Fruit fly (Drosophila melanogaster) whole organism, embryonic: ENCODE results near the gene Syx18.

ENCODE experiments used
- Bgb ChIP-seq: fragments of 200-800 bp; sonication (Bioruptor generic); IDR thresholded peaks from 2 replicates; pipeline ENCODE4 v1.3.6; 2022; ENCODE audit warnings: missing biosample characterization, missing genetic modification characterization; ENCODE audit not compliant: partially characterized antibody
- CG1024 ChIP-seq: fragments of 200-800 bp; sonication (Bioruptor generic); IDR thresholded peaks from 2 replicates; pipeline ENCODE4 v1.3.6; 2022; ENCODE audit warnings: missing biosample characterization, missing genetic modification characterization
- CG10543 ChIP-seq: fragments of 200-800 bp; sonication (Bioruptor generic); optimal IDR thresholded peaks from 3 replicates; lab custom pipeline; 2017; ENCODE audit warnings: missing biosample characterization, mild to moderate bottlenecking, missing genetic modification characterization, moderate library complexity
- CG12104 ChIP-seq: fragments of 200-800 bp; sonication (Bioruptor generic); optimal IDR thresholded peaks from 3 replicates; lab custom pipeline; 2016; ENCODE audit warnings: missing biosample characterization, missing genetic modification characterization
- CG1529 ChIP-seq: fragments of 200-800 bp; sonication (Bioruptor generic); optimal IDR thresholded peaks from 3 replicates; lab custom pipeline; 2018; ENCODE audit warnings: missing biosample characterization, missing genetic modification characterization
- CG16815 ChIP-seq: fragments of 200-800 bp; sonication (Bioruptor generic); optimal IDR thresholded peaks from 3 replicates; lab custom pipeline; 2017; ENCODE audit warnings: missing biosample characterization, mild to moderate bottlenecking, missing genetic modification characterization
- CG17829 ChIP-seq: fragments of 200-800 bp; optimal IDR thresholded peaks from 2 replicates; lab custom pipeline; 2019; ENCODE audit warnings: missing biosample characterization, mild to moderate bottlenecking, missing genetic modification characterization, moderate library complexity
- CG2116 ChIP-seq: fragments of 200-800 bp; sonication (Bioruptor generic); optimal IDR thresholded peaks from 3 replicates; lab custom pipeline; 2018; ENCODE audit warnings: missing biosample characterization, mild to moderate bottlenecking, missing genetic modification characterization
- CG2129 ChIP-seq: fragments of 200-800 bp; sonication (Bioruptor generic); IDR thresholded peaks from 2 replicates; pipeline ENCODE4 v1.3.6; 2022; ENCODE audit warnings: missing biosample characterization, missing genetic modification characterization; ENCODE audit not compliant: partially characterized antibody
- CG2678 ChIP-seq: fragments of 200-800 bp; sonication (Bioruptor generic); optimal IDR thresholded peaks from 3 replicates; lab custom pipeline; 2019; ENCODE audit warnings: missing biosample characterization, mild to moderate bottlenecking, missing genetic modification characterization, moderate library complexity
- CG2712 ChIP-seq: fragments of 200-800 bp; optimal IDR thresholded peaks from 3 replicates; lab custom pipeline; 2019; ENCODE audit warnings: missing biosample characterization, mild to moderate bottlenecking, missing genetic modification characterization, moderate library complexity
- CG3281 ChIP-seq: fragments of 200-800 bp; sonication (Bioruptor generic); optimal IDR thresholded peaks from 3 replicates; lab custom pipeline; 2017; ENCODE audit warnings: missing biosample characterization, mild to moderate bottlenecking, missing genetic modification characterization
- CG34224 ChIP-seq: fragments of 200-800 bp; sonication (Bioruptor generic); IDR thresholded peaks from 3 replicates; pipeline ENCODE4 v1.3.6; 2022; ENCODE audit warnings: missing biosample characterization, missing genetic modification characterization; ENCODE audit not compliant: partially characterized antibody
- CG9437 ChIP-seq: fragments of 200-800 bp; sonication (Bioruptor generic); optimal IDR thresholded peaks from 2 replicates; lab custom pipeline; 2018; ENCODE audit warnings: missing biosample characterization, mild to moderate bottlenecking, missing genetic modification characterization
- Deaf1 ChIP-seq: fragments of 200-800 bp; optimal IDR thresholded peaks from 3 replicates; lab custom pipeline; 2019; ENCODE audit warnings: missing biosample characterization, mild to moderate bottlenecking, missing genetic modification characterization, moderate library complexity
- Dip3 ChIP-seq: fragments of 200-800 bp; sonication (Bioruptor generic); optimal IDR thresholded peaks from 3 replicates; lab custom pipeline; 2016; ENCODE audit warnings: missing biosample characterization, missing genetic modification characterization
- Jarid2 ChIP-seq: fragments of 200-800 bp; sonication (Bioruptor generic); optimal IDR thresholded peaks from 3 replicates; lab custom pipeline; 2017; ENCODE audit warnings: mild to moderate bottlenecking, missing biosample characterization, missing genetic modification reagents, missing genetic modification characterization
- NFAT ChIP-seq: fragments of 200-800 bp; sonication (Bioruptor generic); IDR thresholded peaks from 2 replicates; pipeline ENCODE4 v1.3.6; 2022; ENCODE audit warnings: missing biosample characterization, missing genetic modification characterization
- NK7.1 ChIP-seq: fragments of 200-800 bp; sonication (Bioruptor generic); optimal IDR thresholded peaks from 3 replicates; lab custom pipeline; 2016; ENCODE audit warnings: missing biosample characterization, missing genetic modification characterization
- Ptx1 ChIP-seq: fragments of 200-800 bp; sonication (Bioruptor generic); IDR thresholded peaks from 2 replicates; pipeline ENCODE4 v1.3.6; 2022; ENCODE audit warnings: missing biosample characterization, missing genetic modification characterization
- Sry-δ ChIP-seq: fragments of 200-800 bp; sonication (Bioruptor generic); optimal IDR thresholded peaks from 2 replicates; lab custom pipeline; 2016; ENCODE audit warnings: missing biosample characterization, missing genetic modification characterization
- Ssrp ChIP-seq: fragments of 200-800 bp; sonication (Bioruptor generic); optimal IDR thresholded peaks from 2 replicates; lab custom pipeline; 2018; ENCODE audit warnings: missing biosample characterization, mild to moderate bottlenecking, missing genetic modification characterization, moderate library complexity
- Trl ChIP-seq, 3 experiments: fragments of >200 bp in 2 of 3; fragments of 200-800 bp in 1 of 3; sonication (Bioruptor generic) in 1 of 3; optimal IDR thresholded peaks; 2 replicates in 1 of 3; 3 replicates in 2 of 3; lab custom pipeline; 2016 to 2017; ENCODE audit warnings: missing biosample characterization in 1 of 3, missing genetic modification characterization in 1 of 3
- abd-A ChIP-seq: fragments of 200-800 bp; sonication (Bioruptor generic); optimal IDR thresholded peaks from 3 replicates; lab custom pipeline; 2019; ENCODE audit warnings: missing biosample characterization, mild to moderate bottlenecking, missing genetic modification characterization, moderate library complexity
- amos ChIP-seq: fragments of 200-800 bp; sonication (Bioruptor generic); IDR thresholded peaks from 2 replicates; pipeline ENCODE4 v1.3.6; 2022; ENCODE audit warnings: missing biosample characterization, missing genetic modification characterization; ENCODE audit not compliant: partially characterized antibody
- bbx ChIP-seq: fragments of 200-800 bp; sonication (Bioruptor generic); IDR thresholded peaks from 2 replicates; pipeline ENCODE4 v1.3.6; 2022; ENCODE audit warnings: missing biosample characterization, missing genetic modification characterization; ENCODE audit not compliant: partially characterized antibody
- bcd ChIP-seq: fragments of 200-800 bp; sonication (Bioruptor generic); optimal IDR thresholded peaks from 2 replicates; lab custom pipeline; 2017; ENCODE audit warnings: missing biosample characterization, mild to moderate bottlenecking, missing genetic modification characterization
- chm ChIP-seq: fragments of 200-800 bp; sonication (Bioruptor generic); IDR thresholded peaks from 2 replicates; pipeline ENCODE4 v1.3.6; 2022; ENCODE audit warnings: missing biosample characterization, missing genetic modification characterization
- ci ChIP-seq: fragments of 200-800 bp; sonication (Bioruptor generic); IDR thresholded peaks from 3 replicates; pipeline ENCODE4 v1.3.6; 2022; ENCODE audit warnings: missing biosample characterization, missing genetic modification characterization
- crol ChIP-seq: fragments of 200-800 bp; sonication (Bioruptor generic); IDR thresholded peaks from 2 replicates; pipeline ENCODE4 v1.3.6; 2022; ENCODE audit warnings: missing biosample characterization, missing genetic modification characterization
- dmrt11E ChIP-seq: fragments of 200-800 bp; sonication (Bioruptor generic); optimal IDR thresholded peaks from 3 replicates; lab custom pipeline; 2018; ENCODE audit warnings: missing biosample characterization, mild to moderate bottlenecking, missing genetic modification characterization, moderate library complexity
- kni ChIP-seq: fragments of 200-800 bp; sonication (Bioruptor generic); optimal IDR thresholded peaks from 3 replicates; lab custom pipeline; 2017; ENCODE audit warnings: mild to moderate bottlenecking, missing biosample characterization, missing genetic modification reagents, missing genetic modification characterization
- knrl ChIP-seq: fragments of 200-800 bp; sonication (Bioruptor generic); IDR thresholded peaks from 3 replicates; pipeline ENCODE4 v1.3.6; 2022; ENCODE audit warnings: missing biosample characterization, missing genetic modification characterization; ENCODE audit not compliant: partially characterized antibody
- lab ChIP-seq: fragments of 200-800 bp; sonication (Bioruptor generic); optimal IDR thresholded peaks from 3 replicates; lab custom pipeline; 2017; ENCODE audit warnings: missing biosample characterization, missing genetic modification characterization, mild to moderate bottlenecking, moderate library complexity, missing genetic modification reagents
- mld ChIP-seq: fragments of 200-800 bp; sonication (Bioruptor generic); IDR thresholded peaks from 3 replicates; pipeline ENCODE4 v1.3.6; 2022; ENCODE audit warnings: missing biosample characterization, missing genetic modification characterization; ENCODE audit not compliant: partially characterized antibody
- nerfin-1 ChIP-seq: fragments of 200-800 bp; sonication (Bioruptor generic); optimal IDR thresholded peaks from 3 replicates; lab custom pipeline; 2019; ENCODE audit warnings: missing biosample characterization, mild to moderate bottlenecking, missing genetic modification characterization, moderate library complexity
- pfk ChIP-seq: fragments of 200-800 bp; sonication (Bioruptor generic); optimal IDR thresholded peaks from 2 replicates; lab custom pipeline; 2018; ENCODE audit warnings: missing biosample characterization, mild to moderate bottlenecking, missing genetic modification characterization, moderate library complexity
- ranshi ChIP-seq: fragments of 200-800 bp; sonication (Bioruptor generic); IDR thresholded peaks from 2 replicates; pipeline ENCODE4 v1.3.6; 2022; ENCODE audit warnings: missing biosample characterization, missing genetic modification characterization
- sc ChIP-seq, 3 experiments: fragments of >200 bp in 2 of 3; fragments of 200-800 bp in 1 of 3; sonication (Bioruptor generic) in 1 of 3; optimal IDR thresholded peaks; 2 replicates in 2 of 3; 3 replicates in 1 of 3; lab custom pipeline; 2017; ENCODE audit warnings: mild to moderate bottlenecking in 1 of 3, missing biosample characterization in 1 of 3, missing genetic modification characterization in 1 of 3, missing genetic modification reagents in 1 of 3
- sd ChIP-seq: fragments of 200-800 bp; sonication (Bioruptor generic); optimal IDR thresholded peaks from 3 replicates; lab custom pipeline; 2018; ENCODE audit warnings: missing biosample characterization, mild to moderate bottlenecking, missing genetic modification characterization, moderate library complexity
- so ChIP-seq: fragments of 200-800 bp; sonication (Bioruptor generic); IDR thresholded peaks from 3 replicates; pipeline ENCODE4 v1.3.6; 2022; ENCODE audit warnings: missing biosample characterization, missing genetic modification characterization
- sob ChIP-seq: fragments of 200-800 bp; sonication (Bioruptor generic); IDR thresholded peaks from 2 replicates; pipeline ENCODE4 v1.3.6; 2022; ENCODE audit warnings: missing biosample characterization, missing genetic modification characterization
- usp ChIP-seq: fragments of >200 bp; optimal IDR thresholded peaks from 2 replicates; lab custom pipeline; 2017; ENCODE audit warnings: missing biosample characterization, missing genetic modification characterization
- vvl ChIP-seq: fragments of 200-800 bp; sonication (Bioruptor generic); IDR thresholded peaks from 2 replicates; pipeline ENCODE4 v1.3.6; 2022; ENCODE audit warnings: missing biosample characterization, missing genetic modification characterization
- zf30C ChIP-seq: fragments of 200-800 bp; sonication (Bioruptor generic); optimal IDR thresholded peaks from 3 replicates; lab custom pipeline; 2018; ENCODE audit warnings: missing biosample characterization, mild to moderate bottlenecking, missing genetic modification characterization

Gene Syx18

DNA sequence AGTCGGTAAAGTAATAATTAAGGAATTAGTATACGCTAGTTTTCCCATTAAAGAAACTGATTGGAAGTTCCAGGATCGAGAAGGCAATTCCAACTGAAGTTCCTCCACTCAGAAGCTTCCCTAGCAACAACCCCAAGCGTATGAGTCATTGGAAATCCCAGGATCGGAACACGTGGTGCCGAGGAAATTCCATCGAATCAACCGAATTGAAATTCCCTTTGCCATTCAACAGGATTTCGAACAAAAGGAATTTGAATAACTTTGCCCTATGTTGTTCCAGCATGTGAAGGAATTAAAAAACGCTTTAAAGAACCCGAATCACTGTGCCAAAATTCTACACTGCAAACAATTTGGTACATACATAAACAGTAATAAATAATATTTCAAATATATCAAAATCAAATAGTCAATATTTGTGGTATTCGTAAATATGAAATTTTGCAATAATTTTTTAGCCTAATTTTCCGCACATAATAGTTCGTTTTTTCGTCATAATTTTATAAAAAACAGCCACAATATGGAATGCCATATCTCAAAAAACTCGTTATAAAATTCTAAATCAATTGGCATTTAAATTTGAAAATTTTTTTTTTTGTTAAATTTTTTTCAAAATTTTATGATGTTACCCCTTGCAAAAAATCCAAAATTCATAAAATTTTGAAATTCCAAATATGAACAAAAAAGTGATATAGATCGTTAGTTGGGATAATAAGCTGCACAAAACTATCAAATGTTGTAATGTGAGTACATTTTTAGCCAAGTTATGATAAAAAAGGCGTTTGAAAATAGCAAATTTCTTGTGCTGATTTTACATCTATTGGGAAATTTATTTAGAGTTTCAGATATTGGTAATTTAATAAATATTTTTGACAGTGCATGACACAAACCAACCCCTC lies 45.0 kb downstream of the Syx18 start (continued):
- TF ChIP-seq bcd (GFP tag; lab: Kevin White, UChicago): peak; percentile 28
- peak; percentile 61 for TF ChIP-seq zf30C
- TF ChIP-seq vvl: peak; percentile 30; the same call in 1 of the 2 replicates
- TF ChIP-seq CG34224 (GFP tag; lab: Robert Waterston, UW): no peak
- no peak for TF ChIP-seq pfk (GFP tag; lab: Kevin White, UChicago)
- no peak for TF ChIP-seq NK7.1 (GFP tag; lab: Kevin White, UChicago)
- TF ChIP-seq CG3281: no peak
- peak; percentile 25 for TF ChIP-seq CG17829 (tag; lab: Kevin White, UChicago)
- TF ChIP-seq bbx: peak; percentile 75
- TF ChIP-seq so (GFP tag; lab: Robert Waterston, UW): 0 out of 3 replicates have a peak, but pooled peaks have one; percentile 27
- TF ChIP-seq usp (GFP tag; lab: Kevin White, UChicago): no peak
- no peak for TF ChIP-seq sc (optimal IDR thresholded peaks at IDR 0.05; lab: Kevin White, UChicago)
- peak; percentile 11 for TF ChIP-seq sc (GFP tag; optimal IDR thresholded peaks at IDR 0.05; lab: Kevin White, UChicago)
- TF ChIP-seq CG12104 (GFP tag; lab: Kevin White, UChicago): peak; percentile 16
- peak; percentile 61 for TF ChIP-seq CG2678 (tag; lab: Kevin White, UChicago)
- peak; percentile 12 for TF ChIP-seq CG1529
- no peak for TF ChIP-seq CG1024
- no peak for TF ChIP-seq knrl (GFP tag; lab: Robert Waterston, UW)
- TF ChIP-seq ci: 0 out of 3 replicates have a peak, but pooled peaks have one; percentile 12
- peak; percentile 84 for TF ChIP-seq sd (tag; lab: Kevin White, UChicago)
- peak; percentile 61 for TF ChIP-seq CG2712
- peak; percentile 75; the same call in 2 of the 3 replicates for TF ChIP-seq mld (GFP tag; lab: Robert Waterston, UW)
- TF ChIP-seq CG2116 (GFP tag; lab: Kevin White, UChicago): peak; percentile 20
- TF ChIP-seq dmrt11E (tag; lab: Kevin White, UChicago): peak; percentile 56
- TF ChIP-seq Ssrp: peak; percentile 43
- peak; percentile 50 for TF ChIP-seq CG9437 (GFP tag; lab: Kevin White, UChicago)

- peak; percentile 6 for TF ChIP-seq Dip3 (GFP tag; lab: Kevin White, UChicago)
- peak; percentile 6 for TF ChIP-seq lab
- TF ChIP-seq amos: peak; percentile 24; the same call in 1 of the 2 replicates
- TF ChIP-seq bbx: peak; percentile 37; the same call in 1 of the 2 replicates
- TF ChIP-seq sd (tag; lab: Kevin White, UChicago): peak; percentile 51
- TF ChIP-seq crol (GFP tag; lab: Robert Waterston, UW): peak; percentile 41; the same call in 1 of the 2 replicates
- peak; percentile 16 for TF ChIP-seq CG10543 (GFP tag; lab: Kevin White, UChicago)
- no peak for TF ChIP-seq NFAT (GFP tag; lab: Robert Waterston, UW)
- no peak for TF ChIP-seq ranshi (GFP tag; lab: Robert Waterston, UW)
- peak; percentile 11; the same call in 1 of the 2 replicates for TF ChIP-seq sob (GFP tag; lab: Robert Waterston, UW)
- TF ChIP-seq ci: peak; percentile 59; the same call in 2 of the 3 replicates
- no peak for TF ChIP-seq CG16815 (GFP tag; lab: Kevin White, UChicago)
- TF ChIP-seq Deaf1 (tag; lab: Kevin White, UChicago): peak; percentile 83
- no peak for TF ChIP-seq Sry-δ
- TF ChIP-seq abd-A (tag; lab: Kevin White, UChicago): peak; percentile 47
- peak; percentile 2 to 20 for TF ChIP-seq Trl (optimal IDR thresholded peaks at IDR 0.05; lab: Kevin White, UChicago)
- no peak for TF ChIP-seq Trl (GFP tag; optimal IDR thresholded peaks at IDR 0.05; lab: Kevin White, UChicago)
- TF ChIP-seq kni: no peak
- TF ChIP-seq Bgb (GFP tag; lab: Robert Waterston, UW): peak; percentile 6; the same call in 1 of the 2 replicates
- TF ChIP-seq Ptx1: no peak
- peak; percentile 26; the same call in 1 of the 2 replicates for TF ChIP-seq vvl
- peak; percentile 37 for TF ChIP-seq Jarid2 (GFP tag; lab: Kevin White, UChicago)
- no peak for TF ChIP-seq CG2129
- TF ChIP-seq nerfin-1 (tag; lab: Kevin White, UChicago): peak; percentile 93
- TF ChIP-seq chm (GFP tag; lab: Robert Waterston, UW): peak; percentile 9; the same call in 1 of the 2 replicates
These were observed 48.0 kb downstream of the Syx18 start for dm6 chr3R:24577355-24577754.
